Worm (Caenorhabditis elegans) whole organism, L1 larva: Measurements from ENCODE around the gene cpr-9.

Experiments
- C04F5.9 ChIP-seq: sonication (generic microtip); optimal IDR thresholded peaks from 2 replicates; lab custom pipeline; 2016; ENCODE audit warnings: missing genetic modification characterization, missing compliant biosample characterization
- C16A3.4 ChIP-seq: fragments of 150-350 bp; optimal IDR thresholded peaks from 2 replicates; lab custom pipeline; 2014; ENCODE audit warnings: missing biosample characterization, missing genetic modification characterization
- F16B12.6 ChIP-seq: fragments of 150-350 bp; optimal IDR thresholded peaks from 2 replicates; lab custom pipeline; 2014; ENCODE audit warnings: missing biosample characterization, missing genetic modification characterization
- Y116A8C.19 ChIP-seq: sonication (generic microtip); optimal IDR thresholded peaks from 2 replicates; lab custom pipeline; 2016; ENCODE audit warnings: missing compliant biosample characterization, missing genetic modification characterization, borderline replicate concordance
- aha-1 ChIP-seq: fragments of 150-350 bp; optimal IDR thresholded peaks from 2 replicates; lab custom pipeline; 2014; ENCODE audit warnings: missing biosample characterization, missing genetic modification characterization
- aly-2 ChIP-seq: fragments of 150-350 bp; optimal IDR thresholded peaks from 2 replicates; lab custom pipeline; 2014; ENCODE audit warnings: missing biosample characterization, missing genetic modification characterization
- blmp-1 ChIP-seq: fragments of 150-350 bp; optimal IDR thresholded peaks from 2 replicates; lab custom pipeline; 2014; ENCODE audit warnings: missing biosample characterization, missing genetic modification characterization
- ceh-63 ChIP-seq: fragments of 200-800 bp; sonication (Bioruptor generic); optimal IDR thresholded peaks from 2 replicates; lab custom pipeline; 2018; ENCODE audit warnings: mild to moderate bottlenecking, missing genetic modification characterization, missing compliant biosample characterization
- ceh-90 ChIP-seq: sonication (generic microtip); optimal IDR thresholded peaks from 2 replicates; lab custom pipeline; 2016; ENCODE audit warnings: missing genetic modification characterization, missing compliant biosample characterization
- dpl-1 ChIP-seq, 3 experiments: fragments of 150-350 bp in 2 of 3; sonication (generic microtip) in 1 of 3; optimal IDR thresholded peaks; 2 replicates each; lab custom pipeline; 2014 to 2017; ENCODE audit warnings: missing biosample characterization in 3 of 3, missing genetic modification characterization in 3 of 3, missing genetic modification reagents in 3 of 3
- efl-3 ChIP-seq: fragments of 200-800 bp; sonication (Bioruptor generic); optimal IDR thresholded peaks from 2 replicates; lab custom pipeline; 2018; ENCODE audit warnings: mild to moderate bottlenecking, missing genetic modification characterization, missing compliant biosample characterization
- elt-3 ChIP-seq, 6 experiments: fragments of 150-350 bp in 1 of 6; sonication (generic microtip); optimal IDR thresholded peaks; 2 replicates each; lab custom pipeline; 2017 to 2018; ENCODE audit warnings: missing biosample characterization in 6 of 6, missing genetic modification characterization in 6 of 6, inconsistent platforms in 1 of 6
- ets-5 ChIP-seq: fragments of 200-800 bp; sonication (Bioruptor generic); IDR thresholded peaks from 2 replicates; pipeline ENCODE4 v1.3.6; 2022; ENCODE audit warnings: missing genetic modification characterization, missing compliant biosample characterization
- fkh-8 ChIP-seq: sonication (generic microtip); optimal IDR thresholded peaks from 2 replicates; lab custom pipeline; 2016; ENCODE audit warnings: mild to moderate bottlenecking, missing genetic modification characterization, missing compliant biosample characterization
- fos-1 ChIP-seq: fragments of 150-350 bp; optimal IDR thresholded peaks from 2 replicates; lab custom pipeline; 2014; ENCODE audit warnings: missing biosample characterization, missing genetic modification characterization
- grh-1 ChIP-seq: fragments of 200-800 bp; sonication (Bioruptor generic); IDR thresholded peaks from 2 replicates; pipeline ENCODE4 v1.3.6; 2022; ENCODE audit warnings: missing genetic modification reagents, missing genetic modification characterization, missing compliant biosample characterization
- hlh-4 ChIP-seq: sonication (generic microtip); optimal IDR thresholded peaks from 2 replicates; lab custom pipeline; 2016; ENCODE audit warnings: mild to moderate bottlenecking, missing genetic modification characterization, missing compliant biosample characterization
- irx-1 ChIP-seq: sonication (generic microtip); optimal IDR thresholded peaks from 2 replicates; lab custom pipeline; 2016; ENCODE audit warnings: missing genetic modification characterization, missing compliant biosample characterization
- isw-1 ChIP-seq: fragments of 200-800 bp; sonication (Bioruptor generic); IDR thresholded peaks from 2 replicates; pipeline ENCODE4 v1.3.6; 2022; ENCODE audit warnings: missing genetic modification characterization, missing compliant biosample characterization
- jun-1 ChIP-seq: fragments of 150-350 bp; optimal IDR thresholded peaks from 2 replicates; lab custom pipeline; 2014; ENCODE audit warnings: missing biosample characterization, missing genetic modification reagents, missing genetic modification characterization
- lin-14 ChIP-seq: fragments of 200-800 bp; sonication (Bioruptor generic); optimal IDR thresholded peaks from 2 replicates; lab custom pipeline; 2018; ENCODE audit warnings: mild to moderate bottlenecking, missing genetic modification characterization, moderate library complexity, missing compliant biosample characterization
- lin-15B ChIP-seq: fragments of 150-350 bp; sonication (generic microtip); optimal IDR thresholded peaks from 3 replicates; lab custom pipeline; 2014; ENCODE audit warnings: missing biosample characterization, missing genetic modification characterization
- lin-35 ChIP-seq, 2 experiments: fragments of 150-350 bp; optimal IDR thresholded peaks; 2 replicates each; lab custom pipeline; 2014; ENCODE audit warnings: missing biosample characterization in 2 of 2, missing genetic modification characterization in 2 of 2, missing genetic modification reagents in 2 of 2
- lin-39 ChIP-seq: fragments of 150-350 bp; optimal IDR thresholded peaks from 2 replicates; lab custom pipeline; 2014; ENCODE audit warnings: missing biosample characterization, missing genetic modification reagents, missing genetic modification characterization
- lsy-2 ChIP-seq, 2 experiments: fragments of 150-350 bp; optimal IDR thresholded peaks; 2 replicates each; lab custom pipeline; 2014; ENCODE audit warnings: missing biosample characterization in 2 of 2, missing genetic modification characterization in 2 of 2
- mef-2 ChIP-seq: fragments of 150-350 bp; optimal IDR thresholded peaks from 2 replicates; lab custom pipeline; 2014; ENCODE audit warnings: missing biosample characterization, missing genetic modification characterization
- nhr-12 ChIP-seq: sonication (generic microtip); optimal IDR thresholded peaks from 2 replicates; lab custom pipeline; 2017; ENCODE audit warnings: missing biosample characterization, missing genetic modification characterization
- nhr-19 ChIP-seq: fragments of 200-800 bp; sonication (Bioruptor generic); conservative IDR thresholded peaks from 2 replicates; pipeline ENCODE4 v1.3.6; 2022; ENCODE audit warnings: missing genetic modification characterization, missing compliant biosample characterization
- nhr-20 ChIP-seq: sonication (generic microtip); optimal IDR thresholded peaks from 2 replicates; lab custom pipeline; 2016; ENCODE audit warnings: mild to moderate bottlenecking, missing genetic modification characterization, missing compliant biosample characterization
- nhr-47 ChIP-seq: sonication (generic microtip); optimal IDR thresholded peaks from 2 replicates; lab custom pipeline; 2016; ENCODE audit warnings: mild to moderate bottlenecking, missing genetic modification characterization, moderate library complexity, missing compliant biosample characterization
- nhr-71 ChIP-seq: sonication (generic microtip); optimal IDR thresholded peaks from 2 replicates; lab custom pipeline; 2016; ENCODE audit warnings: mild to moderate bottlenecking, missing genetic modification characterization, moderate library complexity, missing compliant biosample characterization
- nhr-76 ChIP-seq: sonication (generic microtip); optimal IDR thresholded peaks from 2 replicates; lab custom pipeline; 2017; ENCODE audit warnings: missing biosample characterization, missing genetic modification characterization
- nhr-77 ChIP-seq: fragments of 150-350 bp; optimal IDR thresholded peaks from 2 replicates; lab custom pipeline; 2014; ENCODE audit warnings: missing biosample characterization, missing genetic modification characterization
- pag-3 ChIP-seq: sonication (generic microtip); optimal IDR thresholded peaks from 2 replicates; lab custom pipeline; 2017; ENCODE audit warnings: missing genetic modification characterization, mild to moderate bottlenecking, missing compliant biosample characterization, antibody characterized with exemption, borderline replicate concordance; ENCODE audit not compliant: insufficient read depth
- pax-3 ChIP-seq: fragments of 200-800 bp; sonication (Bioruptor generic); optimal IDR thresholded peaks from 2 replicates; lab custom pipeline; 2018; ENCODE audit warnings: mild to moderate bottlenecking, missing genetic modification characterization, moderate library complexity, missing compliant biosample characterization
- pqm-1 ChIP-seq: sonication (generic microtip); optimal IDR thresholded peaks from 3 replicates; lab custom pipeline; 2017; ENCODE audit warnings: missing biosample characterization, missing genetic modification characterization
- skn-1 ChIP-seq: fragments of 150-350 bp; optimal IDR thresholded peaks from 2 replicates; lab custom pipeline; 2014; ENCODE audit warnings: missing biosample characterization, missing genetic modification characterization
- snpc-4 ChIP-seq: fragments of 150-350 bp; optimal IDR thresholded peaks from 2 replicates; lab custom pipeline; 2014; ENCODE audit warnings: missing biosample characterization, missing genetic modification characterization
- snu-23 ChIP-seq: sonication (generic microtip); optimal IDR thresholded peaks from 2 replicates; lab custom pipeline; 2016; ENCODE audit warnings: missing genetic modification characterization, missing compliant biosample characterization
- sox-4 ChIP-seq: sonication (generic microtip); optimal IDR thresholded peaks from 2 replicates; lab custom pipeline; 2016; ENCODE audit warnings: missing genetic modification characterization, missing compliant biosample characterization
- sptf-1 ChIP-seq: fragments of 150-350 bp; optimal IDR thresholded peaks from 2 replicates; lab custom pipeline; 2014; ENCODE audit warnings: missing biosample characterization, missing genetic modification characterization
- swsn-7 ChIP-seq: sonication (generic microtip); optimal IDR thresholded peaks from 2 replicates; lab custom pipeline; 2016; ENCODE audit warnings: missing genetic modification characterization, missing compliant biosample characterization
- tbx-2 ChIP-seq: sonication (generic microtip); optimal IDR thresholded peaks from 2 replicates; lab custom pipeline; 2016; ENCODE audit warnings: missing genetic modification characterization, missing compliant biosample characterization
- tlp-1 ChIP-seq: fragments of 150-350 bp; optimal IDR thresholded peaks from 2 replicates; lab custom pipeline; 2014; ENCODE audit warnings: missing biosample characterization, missing genetic modification characterization
- unc-30 ChIP-seq: sonication (generic microtip); optimal IDR thresholded peaks from 2 replicates; lab custom pipeline; 2017; ENCODE audit warnings: missing biosample characterization, missing genetic modification characterization
- unc-86 ChIP-seq: sonication (generic microtip); optimal IDR thresholded peaks from 2 replicates; lab custom pipeline; 2016; ENCODE audit warnings: missing genetic modification characterization, missing compliant biosample characterization
- xbp-1 ChIP-seq: sonication (generic microtip); optimal IDR thresholded peaks from 2 replicates; lab custom pipeline; 2016; ENCODE audit warnings: missing genetic modification characterization, missing compliant biosample characterization
- zip-4 ChIP-seq: fragments of 200-800 bp; sonication (Bioruptor generic); optimal IDR thresholded peaks from 2 replicates; lab custom pipeline; 2018; ENCODE audit warnings: mild to moderate bottlenecking, missing genetic modification characterization, moderate library complexity, missing compliant biosample characterization
- ztf-11 ChIP-seq, 2 experiments: sonication (generic microtip); optimal IDR thresholded peaks; 2 replicates each; lab custom pipeline; 2016 to 2017; ENCODE audit warnings: missing genetic modification characterization in 2 of 2, missing biosample characterization in 1 of 2, missing compliant biosample characterization in 1 of 2

cpr-9 gene

DNA sequence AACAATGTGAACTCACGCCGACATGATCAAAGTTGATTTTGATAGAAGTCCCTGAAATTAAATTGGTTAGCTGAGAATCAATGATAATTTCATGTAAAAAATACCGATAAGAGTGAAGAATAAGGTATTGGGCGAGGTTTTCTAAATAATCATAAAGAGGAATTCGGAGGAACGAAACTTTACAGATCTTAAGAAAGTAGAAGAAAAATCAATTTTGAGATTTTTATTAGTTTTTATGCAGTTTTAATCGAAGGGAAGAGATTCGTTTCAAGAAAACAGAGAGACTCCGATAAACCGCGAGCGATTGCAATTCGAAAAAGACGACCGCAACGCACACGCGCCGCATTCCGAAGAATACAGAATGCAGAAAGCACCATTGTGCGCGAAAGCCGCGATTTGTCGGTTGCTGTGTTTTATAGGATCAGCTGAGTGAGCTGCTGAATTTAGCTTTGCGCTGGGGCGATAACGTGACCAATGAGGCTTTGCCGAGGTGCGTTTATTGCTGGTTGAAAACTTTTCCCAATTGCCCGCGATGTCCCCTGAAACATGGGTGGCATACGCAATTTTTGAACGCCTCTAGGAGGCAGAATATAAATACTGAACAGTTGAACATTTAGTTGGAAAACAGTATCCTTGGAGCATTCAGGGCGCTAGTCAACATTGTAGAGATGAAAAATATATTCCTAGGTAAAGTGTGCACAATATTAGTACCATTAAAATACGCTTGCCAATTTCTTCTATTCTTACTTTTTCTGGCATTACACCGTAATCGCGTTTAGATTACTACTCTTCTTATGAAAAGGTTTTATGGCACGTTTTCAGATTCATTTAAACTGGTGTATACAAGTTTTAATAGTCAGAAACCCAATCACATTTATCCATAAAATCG is 22.9 kb upstream of the cpr-9 start, which contains the start of gene snr-4 (continued):
- TF ChIP-seq hlh-4 (tag; lab: Kevin White, UChicago) (no peak), sox-4 (tag; lab: Kevin White, UChicago) (peak; percentile 81), sptf-1 (no peak)

DNA sequence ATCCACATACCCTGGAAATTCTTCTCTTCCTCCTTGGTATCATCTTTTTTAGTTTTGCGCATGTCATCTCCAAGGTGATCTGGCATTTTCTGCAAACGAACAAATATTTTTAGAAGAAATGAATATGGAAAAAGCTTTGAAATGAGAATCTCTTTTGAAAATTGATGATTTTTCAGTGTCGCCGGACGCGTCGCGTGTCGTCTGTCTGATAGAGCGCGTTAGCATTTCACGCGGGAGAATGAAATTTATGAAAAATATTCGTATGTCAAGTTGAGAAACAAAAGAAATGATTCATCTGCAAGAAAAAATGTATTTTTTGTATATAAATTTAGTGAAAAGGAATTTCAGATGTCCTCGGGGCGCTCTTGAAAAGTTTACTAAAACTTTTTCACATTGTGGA is 20.5 kb upstream of the cpr-9 start, which contains the start of gene rpt-1:
rpt-1 (minus strand) TSS at position 89 of the 400 bp plus-strand sequence.
- no peak for TF ChIP-seq irx-1 (tag; lab: Kevin White, UChicago)
- peak; percentile 1 for TF ChIP-seq jun-1 (tag; lab: Kevin White, UChicago)
- TF ChIP-seq efl-3 (GFP tag; lab: Kevin White, UChicago) = no peak
- no peak for TF ChIP-seq pqm-1
- TF ChIP-seq C16A3.4 = peak; percentile 73
- no peak for TF ChIP-seq Y116A8C.19
- no peak for TF ChIP-seq ets-5 (GFP tag; lab: Robert Waterston, UW)
- peak in 1 of 6 experiments; percentile 60 for TF ChIP-seq elt-3 (tag; optimal IDR thresholded peaks at IDR 0.05; lab: Kevin White, UChicago)
- peak; percentile 49 for TF ChIP-seq nhr-19 (GFP tag; lab: Robert Waterston, UW)
- no peak for TF ChIP-seq ztf-11 (tag; optimal IDR thresholded peaks at IDR 0.05; lab: Kevin White, UChicago)
- no peak for TF ChIP-seq hlh-4 (tag; lab: Kevin White, UChicago)
- no peak for TF ChIP-seq nhr-12 (tag; lab: Kevin White, UChicago)
- peak; percentile 34 for TF ChIP-seq nhr-77 (tag; lab: Kevin White, UChicago)
- TF ChIP-seq dpl-1 (GFP tag; optimal IDR thresholded peaks at IDR 0.05; lab: Kevin White, UChicago) = peak; percentile 85 to 95 (median 91)
- TF ChIP-seq snpc-4 (tag; lab: Kevin White, UChicago) = peak; percentile 94
- TF ChIP-seq xbp-1 = peak; percentile 55
- no peak for TF ChIP-seq sox-4 (tag; lab: Kevin White, UChicago)
- TF ChIP-seq pax-3 (tag; lab: Kevin White, UChicago) = no peak
- peak; percentile 99 for TF ChIP-seq skn-1 (tag; lab: Kevin White, UChicago)
- TF ChIP-seq aha-1 = no peak
- TF ChIP-seq nhr-76 (tag; lab: Kevin White, UChicago) = no peak
- peak; percentile 51 for TF ChIP-seq swsn-7 (tag; lab: Kevin White, UChicago)
- peak; percentile 65 for TF ChIP-seq nhr-47
- TF ChIP-seq mef-2 (tag; lab: Kevin White, UChicago) = no peak
- peak; percentile 44 for TF ChIP-seq fkh-8 (tag; lab: Kevin White, UChicago)
- no peak for TF ChIP-seq ceh-63 (GFP tag; lab: Kevin White, UChicago)
- TF ChIP-seq grh-1 (GFP tag; lab: Robert Waterston, UW) = no peak
- TF ChIP-seq C04F5.9 = no peak
- TF ChIP-seq lin-39 (tag; lab: Kevin White, UChicago) = no peak
- peak; percentile 60 for TF ChIP-seq tbx-2 (tag; lab: Kevin White, UChicago)
- peak; percentile 69 for TF ChIP-seq nhr-71
- peak; percentile 68 for TF ChIP-seq snu-23
- TF ChIP-seq unc-86 = peak; percentile 24
- no peak for TF ChIP-seq zip-4 (GFP tag; lab: Kevin White, UChicago)
- TF ChIP-seq lin-15B (tag; lab: Kevin White, UChicago) = peak; percentile 83
- no peak for TF ChIP-seq ceh-90 (tag; lab: Kevin White, UChicago)
- no peak for TF ChIP-seq sptf-1
- no peak for TF ChIP-seq unc-30 (tag; lab: Kevin White, UChicago)
- TF ChIP-seq fos-1 (tag; lab: Kevin White, UChicago) = peak; percentile 47
- peak; percentile 91 to 97 for TF ChIP-seq lin-35 (GFP tag; optimal IDR thresholded peaks at IDR 0.05; lab: Kevin White, UChicago)
- peak; percentile 21 for TF ChIP-seq aly-2 (tag; lab: Kevin White, UChicago)
- TF ChIP-seq tlp-1 (tag; lab: Kevin White, UChicago) = no peak
- TF ChIP-seq isw-1 (GFP tag; lab: Robert Waterston, UW) = peak; percentile 52
- peak; percentile 66 to 88 for TF ChIP-seq lsy-2 (tag; optimal IDR thresholded peaks at IDR 0.05; lab: Kevin White, UChicago)
- TF ChIP-seq blmp-1 (tag; lab: Kevin White, UChicago) = peak; percentile 84
- peak; percentile 69 for TF ChIP-seq nhr-20 (tag; lab: Kevin White, UChicago)
- peak; percentile 65 for TF ChIP-seq lin-14 (GFP tag; lab: Kevin White, UChicago)
- no peak for TF ChIP-seq pag-3
- peak; percentile 55 for TF ChIP-seq F16B12.6 (tag; lab: Kevin White, UChicago)
